Fruit fly (Drosophila melanogaster) whole organism, embryonic: ENCODE measurements around the gene Mocs2A.

Experiments used
- Antp ChIP-seq: fragments of 200-800 bp; sonication (Bioruptor generic); optimal IDR thresholded peaks from 3 replicates; lab custom pipeline; 2016; ENCODE audit warnings: missing biosample characterization, missing genetic modification characterization
- Bdp1 ChIP-seq: fragments of 200-800 bp; sonication (Bioruptor generic); optimal IDR thresholded peaks from 3 replicates; lab custom pipeline; 2016; ENCODE audit warnings: missing biosample characterization, missing genetic modification characterization
- CG10147 ChIP-seq: fragments of 200-800 bp; sonication (Bioruptor generic); optimal IDR thresholded peaks from 2 replicates; lab custom pipeline; 2019; ENCODE audit warnings: missing biosample characterization, mild to moderate bottlenecking, missing genetic modification characterization, moderate library complexity
- CG10565 ChIP-seq: fragments of 200-800 bp; sonication (Bioruptor generic); optimal IDR thresholded peaks from 3 replicates; lab custom pipeline; 2016; ENCODE audit warnings: missing biosample characterization, mild to moderate bottlenecking, missing genetic modification characterization
- CG1233 ChIP-seq: fragments of 200-800 bp; sonication (Bioruptor generic); optimal IDR thresholded peaks from 4 replicates; lab custom pipeline; 2018; ENCODE audit warnings: missing biosample characterization, mild to moderate bottlenecking, missing genetic modification characterization
- CG12942 ChIP-seq: fragments of 200-800 bp; sonication (Bioruptor generic); optimal IDR thresholded peaks from 3 replicates; lab custom pipeline; 2016; ENCODE audit warnings: missing biosample characterization, missing genetic modification characterization
- CG14050 ChIP-seq: fragments of 200-800 bp; sonication (Bioruptor generic); IDR thresholded peaks from 3 replicates; pipeline ENCODE4 v1.3.6; 2022; ENCODE audit warnings: missing biosample characterization, missing genetic modification characterization
- CG17802 ChIP-seq: fragments of 200-800 bp; sonication (Bioruptor generic); optimal IDR thresholded peaks from 2 replicates; lab custom pipeline; 2018; ENCODE audit warnings: missing biosample characterization, mild to moderate bottlenecking, missing genetic modification characterization, moderate library complexity
- CG18599 ChIP-seq: fragments of 200-800 bp; sonication (Bioruptor generic); optimal IDR thresholded peaks from 3 replicates; lab custom pipeline; 2017; ENCODE audit warnings: missing biosample characterization, missing genetic modification characterization, mild to moderate bottlenecking, moderate library complexity, missing genetic modification reagents
- CG2120 ChIP-seq: fragments of 200-800 bp; sonication (Bioruptor generic); optimal IDR thresholded peaks from 3 replicates; lab custom pipeline; 2016; ENCODE audit warnings: missing biosample characterization, missing genetic modification characterization
- CG32532 ChIP-seq: fragments of 200-800 bp; sonication (Bioruptor generic); IDR thresholded peaks from 2 replicates; pipeline ENCODE4 v1.3.6; 2022; ENCODE audit warnings: missing biosample characterization, missing genetic modification characterization
- CG34224 ChIP-seq: fragments of 200-800 bp; sonication (Bioruptor generic); IDR thresholded peaks from 3 replicates; pipeline ENCODE4 v1.3.6; 2022; ENCODE audit warnings: missing biosample characterization, missing genetic modification characterization; ENCODE audit not compliant: partially characterized antibody
- CG6791 ChIP-seq: fragments of 200-800 bp; sonication (Bioruptor generic); IDR thresholded peaks from 3 replicates; pipeline ENCODE4 v1.3.6; 2022; ENCODE audit warnings: missing biosample characterization, missing genetic modification characterization; ENCODE audit not compliant: partially characterized antibody
- CG8290 ChIP-seq, 3 experiments: fragments of 200-800 bp; sonication (Bioruptor generic); optimal IDR thresholded peaks; 2 replicates each; lab custom pipeline; 2016 to 2019; ENCODE audit warnings: missing biosample characterization in 3 of 3, missing genetic modification characterization in 3 of 3, mild to moderate bottlenecking in 2 of 3, moderate library complexity in 1 of 3
- CG9727 ChIP-seq: fragments of 200-800 bp; sonication (Bioruptor generic); optimal IDR thresholded peaks from 3 replicates; lab custom pipeline; 2017; ENCODE audit warnings: missing biosample characterization, mild to moderate bottlenecking, missing genetic modification characterization
- D19B ChIP-seq: fragments of 200-800 bp; sonication (Bioruptor generic); optimal IDR thresholded peaks from 2 replicates; lab custom pipeline; 2017; ENCODE audit warnings: missing biosample characterization, mild to moderate bottlenecking, missing genetic modification characterization
- Deaf1 ChIP-seq: fragments of 200-800 bp; optimal IDR thresholded peaks from 3 replicates; lab custom pipeline; 2019; ENCODE audit warnings: missing biosample characterization, mild to moderate bottlenecking, missing genetic modification characterization, moderate library complexity
- Ets65A ChIP-seq: fragments of 200-800 bp; sonication (Bioruptor generic); peaks from one replicate; lab custom pipeline; 2016; ENCODE audit warnings: missing biosample characterization, missing genetic modification characterization
- Hmr ChIP-seq: fragments of 200-800 bp; sonication (Bioruptor generic); optimal IDR thresholded peaks from 3 replicates; lab custom pipeline; 2017; ENCODE audit warnings: mild to moderate bottlenecking, missing biosample characterization, missing genetic modification reagents, missing genetic modification characterization
- Med ChIP-seq: fragments of 200-800 bp; sonication (Bioruptor generic); peaks from one replicate; lab custom pipeline; 2016; ENCODE audit warnings: missing biosample characterization, missing genetic modification characterization, mild to moderate bottlenecking, inconsistent platforms, moderate library complexity
- Myb ChIP-seq: fragments of 200-800 bp; sonication (Bioruptor generic); optimal IDR thresholded peaks from 2 replicates; lab custom pipeline; 2016; ENCODE audit warnings: missing biosample characterization, missing genetic modification characterization
- NC2β ChIP-seq: fragments of 200-800 bp; sonication (Bioruptor generic); optimal IDR thresholded peaks from 2 replicates; lab custom pipeline; 2016; ENCODE audit warnings: missing biosample characterization, missing genetic modification characterization
- Scr ChIP-seq: fragments of 200-800 bp; sonication (Bioruptor generic); IDR thresholded peaks from 2 replicates; pipeline ENCODE4 v1.3.6; 2022; ENCODE audit warnings: missing biosample characterization, missing genetic modification characterization; ENCODE audit not compliant: partially characterized antibody
- Spps ChIP-seq: fragments of 200-800 bp; sonication (Bioruptor generic); optimal IDR thresholded peaks from 2 replicates; lab custom pipeline; 2018; ENCODE audit warnings: missing biosample characterization, mild to moderate bottlenecking, missing genetic modification characterization
- Trl ChIP-seq, 3 experiments: fragments of >200 bp in 2 of 3; fragments of 200-800 bp in 1 of 3; sonication (Bioruptor generic) in 1 of 3; optimal IDR thresholded peaks; 2 replicates in 1 of 3; 3 replicates in 2 of 3; lab custom pipeline; 2016 to 2017; ENCODE audit warnings: missing biosample characterization in 1 of 3, missing genetic modification characterization in 1 of 3
- btn ChIP-seq: fragments of 200-800 bp; sonication (Bioruptor generic); optimal IDR thresholded peaks from 2 replicates; lab custom pipeline; 2016; ENCODE audit warnings: missing biosample characterization, missing genetic modification characterization
- croc ChIP-seq: fragments of 200-800 bp; sonication (Bioruptor generic); conservative IDR thresholded peaks from 3 replicates; pipeline ENCODE4 v1.3.6; 2022; ENCODE audit warnings: missing biosample characterization, missing genetic modification characterization
- da ChIP-seq: fragments of 200-800 bp; sonication (Bioruptor generic); optimal IDR thresholded peaks from 2 replicates; lab custom pipeline; 2016; ENCODE audit warnings: missing biosample characterization, missing genetic modification characterization
- dmrt99B ChIP-seq: fragments of 200-800 bp; sonication (Bioruptor generic); optimal IDR thresholded peaks from 2 replicates; lab custom pipeline; 2018; ENCODE audit warnings: missing biosample characterization, mild to moderate bottlenecking, missing genetic modification characterization, moderate library complexity
- gsb-n ChIP-seq: fragments of 200-800 bp; sonication (Bioruptor generic); optimal IDR thresholded peaks from 3 replicates; lab custom pipeline; 2018; ENCODE audit warnings: missing biosample characterization, mild to moderate bottlenecking, missing genetic modification characterization
- ham ChIP-seq: fragments of 200-800 bp; sonication (Bioruptor generic); IDR thresholded peaks from 2 replicates; pipeline ENCODE4 v1.3.6; 2022; ENCODE audit warnings: missing biosample characterization, missing genetic modification characterization
- lab ChIP-seq: fragments of 200-800 bp; sonication (Bioruptor generic); optimal IDR thresholded peaks from 3 replicates; lab custom pipeline; 2017; ENCODE audit warnings: missing biosample characterization, missing genetic modification characterization, mild to moderate bottlenecking, moderate library complexity, missing genetic modification reagents
- lilli ChIP-seq: fragments of 200-800 bp; sonication (Bioruptor generic); optimal IDR thresholded peaks from 3 replicates; lab custom pipeline; 2016; ENCODE audit warnings: missing biosample characterization, missing genetic modification characterization
- luna ChIP-seq: fragments of 200-800 bp; sonication (Bioruptor generic); optimal IDR thresholded peaks from 2 replicates; lab custom pipeline; 2016; ENCODE audit warnings: missing biosample characterization, missing genetic modification characterization
- nom ChIP-seq: fragments of 200-800 bp; sonication (Bioruptor generic); optimal IDR thresholded peaks from 2 replicates; lab custom pipeline; 2017; ENCODE audit warnings: missing biosample characterization, missing genetic modification characterization, mild to moderate bottlenecking, moderate library complexity, missing genetic modification reagents
- slbo ChIP-seq: fragments of 200-800 bp; sonication (Bioruptor generic); IDR thresholded peaks from 2 replicates; pipeline ENCODE4 v1.3.6; 2022; ENCODE audit warnings: missing biosample characterization, missing genetic modification characterization
- so ChIP-seq: fragments of 200-800 bp; sonication (Bioruptor generic); IDR thresholded peaks from 3 replicates; pipeline ENCODE4 v1.3.6; 2022; ENCODE audit warnings: missing biosample characterization, missing genetic modification characterization
- stc ChIP-seq: fragments of 200-800 bp; sonication (Bioruptor generic); IDR thresholded peaks from 2 replicates; pipeline ENCODE4 v1.3.6; 2022; ENCODE audit warnings: missing biosample characterization, missing genetic modification characterization
- stwl ChIP-seq: fragments of 200-800 bp; sonication (Bioruptor generic); optimal IDR thresholded peaks from 3 replicates; lab custom pipeline; 2018; ENCODE audit warnings: missing biosample characterization, mild to moderate bottlenecking, missing genetic modification characterization, moderate library complexity
- tll ChIP-seq, 2 experiments: fragments of 200-800 bp in 1 of 2; fragments of >200 bp in 1 of 2; sonication (Bioruptor generic) in 1 of 2; optimal IDR thresholded peaks; 2 replicates each; lab custom pipeline; 2017 to 2019; ENCODE audit warnings: missing biosample characterization in 2 of 2, missing genetic modification characterization in 2 of 2, mild to moderate bottlenecking in 1 of 2, moderate library complexity in 1 of 2

Mocs2A gene

dm6 chr3R:25161520-25161919 lies 34.4 kb upstream of the Mocs2A start:
- TF ChIP-seq CG6791 (GFP tag; lab: Robert Waterston, UW) = no peak
- no peak for TF ChIP-seq da (GFP tag; lab: Kevin White, UChicago)
- TF ChIP-seq croc (GFP tag; lab: Robert Waterston, UW) = no peak
- TF ChIP-seq Ets65A (GFP tag; lab: Kevin White, UChicago) = peak; percentile 64
- TF ChIP-seq CG10147 (GFP tag; lab: Kevin White, UChicago) = no peak
- TF ChIP-seq Bdp1 (GFP tag; lab: Kevin White, UChicago) = no peak
- no peak for TF ChIP-seq tll (GFP tag; optimal IDR thresholded peaks at IDR 0.05; lab: Kevin White, UChicago)
- peak; percentile 66 for TF ChIP-seq Deaf1 (tag; lab: Kevin White, UChicago)
- TF ChIP-seq CG17802 (tag; lab: Kevin White, UChicago) = no peak
- no peak for TF ChIP-seq btn
- no peak for TF ChIP-seq CG12942 (GFP tag; lab: Kevin White, UChicago)
- TF ChIP-seq luna = no peak
- TF ChIP-seq stc = no peak
- no peak for TF ChIP-seq CG14050
- no peak for TF ChIP-seq Trl (optimal IDR thresholded peaks at IDR 0.05; lab: Kevin White, UChicago)
- TF ChIP-seq Trl (GFP tag; optimal IDR thresholded peaks at IDR 0.05; lab: Kevin White, UChicago) = no peak
- TF ChIP-seq so (GFP tag; lab: Robert Waterston, UW) = no peak
- no peak for TF ChIP-seq Antp (GFP tag; lab: Kevin White, UChicago)
- no peak for TF ChIP-seq dmrt99B (tag; lab: Kevin White, UChicago)
- peak; percentile 12; the same call in 1 of the 2 replicates for TF ChIP-seq slbo (GFP tag; lab: Robert Waterston, UW)
- TF ChIP-seq lilli (GFP tag; lab: Kevin White, UChicago) = no peak
- TF ChIP-seq D19B = no peak
- TF ChIP-seq CG1233 (GFP tag; lab: Kevin White, UChicago) = no peak
- no peak for TF ChIP-seq CG34224 (GFP tag; lab: Robert Waterston, UW)
- TF ChIP-seq Myb (GFP tag; lab: Kevin White, UChicago) = no peak
- no peak for TF ChIP-seq ham (GFP tag; lab: Robert Waterston, UW)
- TF ChIP-seq Med (GFP tag; lab: Kevin White, UChicago) = peak; percentile 8
- no peak for TF ChIP-seq stwl
- peak; percentile 3 for TF ChIP-seq Hmr
- TF ChIP-seq nom (GFP tag; lab: Kevin White, UChicago) = no peak
- peak; percentile 35 for TF ChIP-seq lab (GFP tag; lab: Kevin White, UChicago)
- no peak for TF ChIP-seq Spps (tag; lab: Kevin White, UChicago)
- TF ChIP-seq Scr (GFP tag; lab: Robert Waterston, UW) = no peak
- no peak for TF ChIP-seq CG10565 (GFP tag; lab: Kevin White, UChicago)
- no peak for TF ChIP-seq gsb-n (tag; lab: Kevin White, UChicago)
- TF ChIP-seq CG9727 (GFP tag; lab: Kevin White, UChicago) = no peak
- TF ChIP-seq CG2120 (GFP tag; lab: Kevin White, UChicago) = peak; percentile 9
- no peak for TF ChIP-seq CG8290 (GFP tag; optimal IDR thresholded peaks at IDR 0.05; lab: Kevin White, UChicago)
- TF ChIP-seq CG8290 (tag; optimal IDR thresholded peaks at IDR 0.05; lab: Kevin White, UChicago) = peak in 1 of 2 experiments; percentile 6
- TF ChIP-seq CG32532 (GFP tag; lab: Robert Waterston, UW) = peak; percentile 20; the same call in 1 of the 2 replicates
- TF ChIP-seq NC2β (GFP tag; lab: Kevin White, UChicago) = no peak
- peak; percentile 59 for TF ChIP-seq CG18599 (GFP tag; lab: Kevin White, UChicago)
